Fruit fly (Drosophila melanogaster) whole organism, embryonic: ENCODE measurements around the gene CG14644.

Experiments
- BEAF-32 ChIP-seq: fragments of 200-800 bp; sonication (Bioruptor generic); optimal IDR thresholded peaks from 3 replicates; lab custom pipeline; 2017; ENCODE audit warnings: missing biosample characterization, missing genetic modification characterization, mild to moderate bottlenecking, moderate library complexity, missing genetic modification reagents
- CG11247 ChIP-seq: fragments of 200-800 bp; sonication (Bioruptor generic); IDR thresholded peaks from 2 replicates; pipeline ENCODE4 v1.3.6; 2022; ENCODE audit warnings: missing biosample characterization, missing genetic modification characterization
- CG11398 ChIP-seq: fragments of 200-800 bp; sonication (Bioruptor generic); optimal IDR thresholded peaks from 2 replicates; lab custom pipeline; 2016; ENCODE audit warnings: missing biosample characterization, missing genetic modification characterization
- CG14710 ChIP-seq: fragments of 200-800 bp; sonication (Bioruptor generic); optimal IDR thresholded peaks from 3 replicates; lab custom pipeline; 2019; ENCODE audit warnings: missing biosample characterization, mild to moderate bottlenecking, missing genetic modification characterization, moderate library complexity
- CG17612 ChIP-seq: fragments of 200-800 bp; sonication (Bioruptor generic); IDR thresholded peaks from 2 replicates; pipeline ENCODE4 v1.3.6; 2022; ENCODE audit warnings: missing biosample characterization, missing genetic modification characterization
- CG1792 ChIP-seq: fragments of 200-800 bp; sonication (Bioruptor generic); optimal IDR thresholded peaks from 2 replicates; lab custom pipeline; 2016; ENCODE audit warnings: missing biosample characterization, missing genetic modification characterization
- CG18619 ChIP-seq: fragments of 200-800 bp; sonication (Bioruptor generic); optimal IDR thresholded peaks from 3 replicates; lab custom pipeline; 2017; ENCODE audit warnings: missing biosample characterization, mild to moderate bottlenecking, missing genetic modification characterization
- CG3065 ChIP-seq: fragments of 200-800 bp; sonication (Bioruptor generic); optimal IDR thresholded peaks from 2 replicates; lab custom pipeline; 2016; ENCODE audit warnings: missing biosample characterization, missing genetic modification characterization
- CG31388 ChIP-seq: fragments of 200-800 bp; sonication (Bioruptor generic); optimal IDR thresholded peaks from 2 replicates; lab custom pipeline; 2016; ENCODE audit warnings: missing biosample characterization, missing genetic modification characterization
- CG34224 ChIP-seq: fragments of 200-800 bp; sonication (Bioruptor generic); IDR thresholded peaks from 3 replicates; pipeline ENCODE4 v1.3.6; 2022; ENCODE audit warnings: missing biosample characterization, missing genetic modification characterization; ENCODE audit not compliant: partially characterized antibody
- CG34376 ChIP-seq: fragments of 200-800 bp; sonication (Bioruptor generic); optimal IDR thresholded peaks from 2 replicates; lab custom pipeline; 2018; ENCODE audit warnings: missing biosample characterization, mild to moderate bottlenecking, missing genetic modification characterization
- CG34422 ChIP-seq: fragments of 200-800 bp; sonication (Bioruptor generic); IDR thresholded peaks from 3 replicates; pipeline ENCODE4 v1.3.6; 2022; ENCODE audit warnings: missing biosample characterization, missing genetic modification characterization
- CG4404 ChIP-seq: fragments of 200-800 bp; sonication (Bioruptor generic); IDR thresholded peaks from 2 replicates; pipeline ENCODE4 v1.3.6; 2022; ENCODE audit warnings: missing biosample characterization, missing genetic modification characterization
- CG5245 ChIP-seq: fragments of 200-800 bp; sonication (Bioruptor generic); optimal IDR thresholded peaks from 3 replicates; lab custom pipeline; 2016; ENCODE audit warnings: missing biosample characterization, missing genetic modification characterization
- CG6254 ChIP-seq: fragments of 200-800 bp; sonication (Bioruptor generic); optimal IDR thresholded peaks from 3 replicates; lab custom pipeline; 2017; ENCODE audit warnings: mild to moderate bottlenecking, missing biosample characterization, missing genetic modification reagents, missing genetic modification characterization
- CG6765 ChIP-seq: fragments of 200-800 bp; sonication (Bioruptor generic); optimal IDR thresholded peaks from 3 replicates; lab custom pipeline; 2017; ENCODE audit warnings: missing biosample characterization, mild to moderate bottlenecking, missing genetic modification characterization
- CG7372 ChIP-seq: fragments of 200-800 bp; sonication (Bioruptor generic); IDR thresholded peaks from 2 replicates; pipeline ENCODE4 v1.3.6; 2022; ENCODE audit warnings: missing biosample characterization, missing genetic modification characterization
- CG7556 ChIP-seq: fragments of 200-800 bp; sonication (Bioruptor generic); optimal IDR thresholded peaks from 2 replicates; lab custom pipeline; 2017; ENCODE audit warnings: missing biosample characterization, mild to moderate bottlenecking, missing genetic modification characterization
- CG7839 ChIP-seq: fragments of 200-800 bp; sonication (Bioruptor generic); optimal IDR thresholded peaks from 3 replicates; lab custom pipeline; 2018; ENCODE audit warnings: missing biosample characterization, mild to moderate bottlenecking, missing genetic modification characterization, moderate library complexity
- CG7928 ChIP-seq: fragments of 200-800 bp; sonication (Bioruptor generic); optimal IDR thresholded peaks from 2 replicates; lab custom pipeline; 2017; ENCODE audit warnings: missing biosample characterization, mild to moderate bottlenecking, missing genetic modification characterization
- CG7963 ChIP-seq: fragments of 200-800 bp; sonication (Bioruptor generic); IDR thresholded peaks from 3 replicates; pipeline ENCODE4 v1.3.6; 2022; ENCODE audit warnings: missing biosample characterization, missing genetic modification characterization; ENCODE audit not compliant: partially characterized antibody
- CHES-1-like ChIP-seq: fragments of 200-800 bp; sonication (Bioruptor generic); optimal IDR thresholded peaks from 2 replicates; lab custom pipeline; 2016; ENCODE audit warnings: missing biosample characterization, missing genetic modification characterization
- Camta ChIP-seq: fragments of 200-800 bp; sonication (Bioruptor generic); optimal IDR thresholded peaks from 2 replicates; lab custom pipeline; 2016; ENCODE audit warnings: missing biosample characterization, missing genetic modification characterization
- Doc3 ChIP-seq: fragments of 200-800 bp; sonication (Bioruptor generic); IDR thresholded peaks from 3 replicates; pipeline ENCODE4 v1.3.6; 2022; ENCODE audit warnings: missing biosample characterization, missing genetic modification characterization; ENCODE audit not compliant: partially characterized antibody
- E2f2 ChIP-seq: fragments of 200-800 bp; sonication (Bioruptor generic); IDR thresholded peaks from 2 replicates; pipeline ENCODE4 v1.3.6; 2022; ENCODE audit warnings: missing biosample characterization, missing genetic modification characterization
- Sin3A ChIP-seq: fragments of >200 bp; optimal IDR thresholded peaks from 2 replicates; lab custom pipeline; 2018
- Sry-δ ChIP-seq: fragments of 200-800 bp; sonication (Bioruptor generic); optimal IDR thresholded peaks from 2 replicates; lab custom pipeline; 2016; ENCODE audit warnings: missing biosample characterization, missing genetic modification characterization
- Stat92E ChIP-seq, 3 experiments: fragments of >200 bp in 2 of 3; fragments of 200-800 bp in 1 of 3; sonication (Bioruptor generic) in 1 of 3; optimal IDR thresholded peaks; 2 replicates each; lab custom pipeline; 2017 to 2019; ENCODE audit warnings: missing biosample characterization in 3 of 3, missing genetic modification characterization in 3 of 3, mild to moderate bottlenecking in 1 of 3, moderate library complexity in 1 of 3
- YL-1 ChIP-seq: fragments of 200-800 bp; sonication (Bioruptor generic); optimal IDR thresholded peaks from 3 replicates; lab custom pipeline; 2017; ENCODE audit warnings: missing biosample characterization, mild to moderate bottlenecking, missing genetic modification characterization
- ash1 ChIP-seq: fragments of 200-800 bp; sonication (Bioruptor generic); optimal IDR thresholded peaks from 2 replicates; lab custom pipeline; 2018; ENCODE audit warnings: missing biosample characterization, mild to moderate bottlenecking, missing genetic modification characterization
- corto ChIP-seq: fragments of 200-800 bp; sonication (Bioruptor generic); optimal IDR thresholded peaks from 2 replicates; lab custom pipeline; 2016; ENCODE audit warnings: missing biosample characterization, mild to moderate bottlenecking, missing genetic modification characterization, moderate library complexity
- crp ChIP-seq, 2 experiments: fragments of 200-800 bp; sonication (Bioruptor generic); optimal IDR thresholded peaks; 2 replicates in 1 of 2; 3 replicates in 1 of 2; lab custom pipeline; 2017; ENCODE audit warnings: missing biosample characterization in 2 of 2, missing genetic modification characterization in 2 of 2, mild to moderate bottlenecking in 1 of 2, moderate library complexity in 1 of 2
- esg ChIP-seq: fragments of 200-800 bp; sonication (Bioruptor generic); conservative IDR thresholded peaks from 2 replicates; pipeline ENCODE4 v1.3.6; 2022; ENCODE audit warnings: missing biosample characterization, missing genetic modification characterization
- fd64A ChIP-seq: fragments of 200-800 bp; sonication (Bioruptor generic); optimal IDR thresholded peaks from 3 replicates; lab custom pipeline; 2018; ENCODE audit warnings: missing biosample characterization, mild to moderate bottlenecking, missing genetic modification characterization
- ham ChIP-seq: fragments of 200-800 bp; sonication (Bioruptor generic); IDR thresholded peaks from 2 replicates; pipeline ENCODE4 v1.3.6; 2022; ENCODE audit warnings: missing biosample characterization, missing genetic modification characterization
- hb ChIP-seq: fragments of 200-800 bp; sonication (Bioruptor generic); IDR thresholded peaks from 3 replicates; pipeline ENCODE4 v1.3.6; 2022; ENCODE audit warnings: missing biosample characterization, missing genetic modification characterization; ENCODE audit not compliant: partially characterized antibody
- her ChIP-seq: fragments of 200-800 bp; sonication (Bioruptor generic); optimal IDR thresholded peaks from 2 replicates; lab custom pipeline; 2016; ENCODE audit warnings: missing biosample characterization, missing genetic modification characterization
- knrl ChIP-seq: fragments of 200-800 bp; sonication (Bioruptor generic); IDR thresholded peaks from 3 replicates; pipeline ENCODE4 v1.3.6; 2022; ENCODE audit warnings: missing biosample characterization, missing genetic modification characterization; ENCODE audit not compliant: partially characterized antibody
- lmd ChIP-seq: fragments of 200-800 bp; sonication (Bioruptor generic); IDR thresholded peaks from 2 replicates; pipeline ENCODE4 v1.3.6; 2022; ENCODE audit warnings: missing biosample characterization, missing genetic modification characterization
- lola ChIP-seq, 3 experiments: fragments of >200 bp in 2 of 3; fragments of 200-800 bp in 1 of 3; sonication (Bioruptor generic) in 1 of 3; optimal IDR thresholded peaks; 2 replicates each; lab custom pipeline; 2017 to 2019; ENCODE audit warnings: missing biosample characterization in 3 of 3, missing genetic modification characterization in 3 of 3, mild to moderate bottlenecking in 1 of 3, moderate library complexity in 1 of 3
- luna ChIP-seq: fragments of 200-800 bp; sonication (Bioruptor generic); optimal IDR thresholded peaks from 2 replicates; lab custom pipeline; 2016; ENCODE audit warnings: missing biosample characterization, missing genetic modification characterization
- mam ChIP-seq: fragments of 200-800 bp; sonication (Bioruptor generic); optimal IDR thresholded peaks from 3 replicates; lab custom pipeline; 2016; ENCODE audit warnings: missing biosample characterization, missing genetic modification characterization
- pum ChIP-seq: fragments of 200-800 bp; sonication (Bioruptor generic); optimal IDR thresholded peaks from 2 replicates; lab custom pipeline; 2016; ENCODE audit warnings: missing biosample characterization, missing genetic modification characterization
- pzg ChIP-seq: fragments of 200-800 bp; sonication (Bioruptor generic); optimal IDR thresholded peaks from 3 replicates; lab custom pipeline; 2018; ENCODE audit warnings: missing biosample characterization, mild to moderate bottlenecking, missing genetic modification characterization, moderate library complexity
- row ChIP-seq: fragments of 200-800 bp; sonication (Bioruptor generic); IDR thresholded peaks from 3 replicates; pipeline ENCODE4 v1.3.6; 2022; ENCODE audit warnings: missing biosample characterization, missing genetic modification characterization
- schlank ChIP-seq: fragments of 200-800 bp; sonication (Bioruptor generic); optimal IDR thresholded peaks from 2 replicates; lab custom pipeline; 2018; ENCODE audit warnings: missing biosample characterization, mild to moderate bottlenecking, missing genetic modification characterization
- sens ChIP-seq: fragments of 200-800 bp; sonication (Bioruptor generic); peaks from one replicate; lab custom pipeline; 2016; ENCODE audit warnings: missing biosample characterization, missing genetic modification characterization
- slbo ChIP-seq: fragments of 200-800 bp; sonication (Bioruptor generic); IDR thresholded peaks from 2 replicates; pipeline ENCODE4 v1.3.6; 2022; ENCODE audit warnings: missing biosample characterization, missing genetic modification characterization
- stwl ChIP-seq: fragments of 200-800 bp; sonication (Bioruptor generic); optimal IDR thresholded peaks from 3 replicates; lab custom pipeline; 2018; ENCODE audit warnings: missing biosample characterization, mild to moderate bottlenecking, missing genetic modification characterization, moderate library complexity
- vfl ChIP-seq: fragments of 200-800 bp; sonication (Bioruptor generic); optimal IDR thresholded peaks from 2 replicates; lab custom pipeline; 2016; ENCODE audit warnings: missing biosample characterization, missing genetic modification characterization

Gene CG14644

dm6 chr3R:4220780-4221179, 32.1 kb downstream of the CG14644 start (continued):
- peak; percentile 97 for TF ChIP-seq pzg (GFP tag; lab: Kevin White, UChicago)
- peak; percentile 59 for TF ChIP-seq CHES-1-like (GFP tag; lab: Kevin White, UChicago)
- no peak for TF ChIP-seq CG7839 (tag; lab: Kevin White, UChicago)
- peak; percentile 97 for TF ChIP-seq CG7963 (GFP tag; lab: Robert Waterston, UW)
- TF ChIP-seq hb (GFP tag; lab: Robert Waterston, UW) = peak; percentile 97
- no peak for TF ChIP-seq CG6765 (GFP tag; lab: Kevin White, UChicago)
- TF ChIP-seq lola (GFP tag; optimal IDR thresholded peaks at IDR 0.05; lab: Kevin White, UChicago) = no peak
- no peak for TF ChIP-seq CG5245
- no peak for TF ChIP-seq ham (GFP tag; lab: Robert Waterston, UW)
- no peak for TF ChIP-seq esg
- TF ChIP-seq Sry-δ (GFP tag; lab: Kevin White, UChicago) = peak; percentile 88
- TF ChIP-seq corto (GFP tag; lab: Kevin White, UChicago) = no peak
- peak; percentile 99 for TF ChIP-seq CG34224
- peak; percentile 98 for TF ChIP-seq BEAF-32
- TF ChIP-seq ash1 = no peak
- TF ChIP-seq CG34422 = peak; percentile 56; the same call in 2 of the 3 replicates
- TF ChIP-seq CG14710 (tag; lab: Kevin White, UChicago) = peak; percentile 42
- TF ChIP-seq vfl (GFP tag; lab: Kevin White, UChicago) = peak; percentile 19
- TF ChIP-seq CG7556 (GFP tag; lab: Kevin White, UChicago) = no peak
- TF ChIP-seq schlank (tag; lab: Kevin White, UChicago) = no peak
- TF ChIP-seq crp (GFP tag; optimal IDR thresholded peaks at IDR 0.05; lab: Kevin White, UChicago) = peak in 1 of 2 experiments; percentile 9
- TF ChIP-seq pum (GFP tag; lab: Kevin White, UChicago) = no peak
- TF ChIP-seq CG34376 (GFP tag; lab: Kevin White, UChicago) = peak; percentile 51
- TF ChIP-seq sens (GFP tag; lab: Kevin White, UChicago) = peak; percentile 73
- TF ChIP-seq row = peak; percentile 73
- TF ChIP-seq CG1792 (GFP tag; lab: Kevin White, UChicago) = peak; percentile 22
- TF ChIP-seq CG18619 (GFP tag; lab: Kevin White, UChicago) = no peak
- no peak for TF ChIP-seq CG7372 (GFP tag; lab: Robert Waterston, UW)
- TF ChIP-seq E2f2 (GFP tag; lab: Robert Waterston, UW) = peak; percentile 99
- peak; percentile 87 for TF ChIP-seq YL-1 (GFP tag; lab: Kevin White, UChicago)
- TF ChIP-seq CG11398 = no peak
- TF ChIP-seq knrl (GFP tag; lab: Robert Waterston, UW) = peak; percentile 98
- no peak for TF ChIP-seq CG17612 (GFP tag; lab: Robert Waterston, UW)
- TF ChIP-seq her (GFP tag; lab: Kevin White, UChicago) = peak; percentile 71
- peak; percentile 99 for TF ChIP-seq CG7928 (GFP tag; lab: Kevin White, UChicago)
- TF ChIP-seq mam (GFP tag; lab: Kevin White, UChicago) = peak; percentile 64
- TF ChIP-seq stwl (tag; lab: Kevin White, UChicago) = peak; percentile 58
- TF ChIP-seq slbo = peak; percentile 60
- TF ChIP-seq Camta (GFP tag; lab: Kevin White, UChicago) = peak; percentile 14
- no peak for TF ChIP-seq CG31388
- peak; percentile 41; the same call in 1 of the 2 replicates for TF ChIP-seq CG11247
- no peak for TF ChIP-seq CG4404 (GFP tag; lab: Robert Waterston, UW)
- TF ChIP-seq Doc3 (GFP tag; lab: Robert Waterston, UW) = peak; percentile 96
- peak; percentile 37; the same call in 1 of the 2 replicates for TF ChIP-seq lmd (GFP tag; lab: Robert Waterston, UW)
- TF ChIP-seq Sin3A = peak; percentile 73
- peak; percentile 45 for TF ChIP-seq luna (GFP tag; lab: Kevin White, UChicago)
- no peak for TF ChIP-seq fd64A (GFP tag; lab: Kevin White, UChicago)
- peak in 1 of 3 experiments; percentile 6 for TF ChIP-seq Stat92E (GFP tag; optimal IDR thresholded peaks at IDR 0.05; lab: Kevin White, UChicago)
- no peak for TF ChIP-seq CG3065 (GFP tag; lab: Kevin White, UChicago)
- TF ChIP-seq CG6254 (GFP tag; lab: Kevin White, UChicago) = no peak
